Worm (Caenorhabditis elegans) whole organism, midembryonic: Measurements from ENCODE around the gene ttr-18.

ENCODE experiments used
- T22C8.4 ChIP-seq: fragments of 200-800 bp; sonication (Bioruptor generic); IDR thresholded peaks from 2 replicates; pipeline ENCODE4 v1.3.6; 2022; ENCODE audit warnings: missing genetic modification characterization, missing compliant biosample characterization
- cog-1 ChIP-seq: sonication (generic microtip); optimal IDR thresholded peaks from 2 replicates; lab custom pipeline; 2016; ENCODE audit warnings: missing genetic modification characterization, missing compliant biosample characterization
- flt-1 ChIP-seq: fragments of 200-800 bp; sonication (Bioruptor generic); IDR thresholded peaks from 2 replicates; pipeline ENCODE4 v1.3.6; 2022; ENCODE audit warnings: missing genetic modification characterization, missing compliant biosample characterization
- klf-2 ChIP-seq: fragments of 200-800 bp; sonication (Bioruptor generic); conservative IDR thresholded peaks from 2 replicates; pipeline ENCODE4 v1.3.6; 2022; ENCODE audit warnings: missing genetic modification reagents, missing genetic modification characterization, missing compliant biosample characterization
- med-1 ChIP-seq: sonication (generic microtip); optimal IDR thresholded peaks from 2 replicates; lab custom pipeline; 2017; ENCODE audit warnings: missing genetic modification characterization, mild to moderate bottlenecking, missing compliant biosample characterization, antibody characterized with exemption, missing genetic modification reagents; ENCODE audit not compliant: insufficient read depth
- ref-1 ChIP-seq: fragments of 200-800 bp; sonication (Bioruptor generic); conservative IDR thresholded peaks from 2 replicates; pipeline ENCODE4 v1.3.6; 2022; ENCODE audit warnings: missing genetic modification reagents, missing genetic modification characterization, missing compliant biosample characterization
- tab-1 ChIP-seq: fragments of 200-800 bp; sonication (Bioruptor generic); IDR thresholded peaks from 2 replicates; pipeline ENCODE4 v1.3.6; 2022; ENCODE audit warnings: missing genetic modification characterization, missing compliant biosample characterization
- ztf-23 ChIP-seq: fragments of 200-800 bp; sonication (Bioruptor generic); IDR thresholded peaks from 2 replicates; pipeline ENCODE4 v1.3.6; 2022; ENCODE audit warnings: missing genetic modification reagents, missing genetic modification characterization, missing compliant biosample characterization
- ztf-29 ChIP-seq: fragments of 200-800 bp; sonication (Bioruptor generic); IDR thresholded peaks from 2 replicates; pipeline ENCODE4 v1.3.6; 2022; ENCODE audit warnings: missing genetic modification reagents, missing genetic modification characterization, missing compliant biosample characterization

DNA sequence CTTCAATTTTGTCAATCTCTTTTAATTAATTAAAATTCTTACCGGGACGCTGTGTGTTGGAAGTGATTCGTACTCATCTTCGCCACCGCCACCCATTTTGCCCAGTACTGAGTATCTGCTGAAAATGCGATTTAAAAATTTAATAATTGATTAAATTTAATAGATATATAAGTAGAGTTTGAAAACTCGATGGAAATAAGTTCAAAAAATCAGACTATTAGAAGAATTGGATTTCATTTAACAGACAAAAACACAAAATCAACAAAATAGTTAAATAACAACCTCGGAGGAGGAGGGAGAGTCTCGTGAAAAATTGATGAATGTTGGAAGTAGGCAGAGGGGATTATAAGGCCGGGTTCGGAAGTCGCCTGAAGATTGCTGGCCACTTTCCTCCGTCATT, 14.6 kb downstream of the ttr-18 start, which contains the start of gene mfn-1:
- no peak for TF ChIP-seq klf-2 (GFP tag; lab: Robert Waterston, UW)
- no peak for TF ChIP-seq med-1 (GFP tag; lab: Kevin White, UChicago)
- no peak for TF ChIP-seq ztf-23 (GFP tag; lab: Robert Waterston, UW)
- no peak for TF ChIP-seq cog-1 (tag; lab: Kevin White, UChicago)
- no peak for TF ChIP-seq ref-1
- no peak for TF ChIP-seq tab-1 (GFP tag; lab: Robert Waterston, UW)
- TF ChIP-seq flt-1 (GFP tag; lab: Robert Waterston, UW), result no peak
- no peak for TF ChIP-seq T22C8.4 (GFP tag; lab: Robert Waterston, UW)
- no peak for TF ChIP-seq ztf-29 (GFP tag; lab: Robert Waterston, UW)
